Fruit fly (Drosophila melanogaster) whole organism, prepupa: ENCODE measurements around the gene PAPLA1.

Experiments used
- CG10631 ChIP-seq: fragments of 200-800 bp; sonication (Bioruptor generic); optimal IDR thresholded peaks from 2 replicates; lab custom pipeline; 2016; ENCODE audit warnings: missing biosample characterization, missing genetic modification characterization
- CG10669 ChIP-seq: fragments of 200-800 bp; sonication (Bioruptor generic); optimal IDR thresholded peaks from 3 replicates; lab custom pipeline; 2018; ENCODE audit warnings: missing biosample characterization, mild to moderate bottlenecking, missing genetic modification characterization, moderate library complexity
- CG11294 ChIP-seq: fragments of 200-800 bp; sonication (Bioruptor generic); IDR thresholded peaks from 2 replicates; pipeline ENCODE4 v1.3.6; 2022; ENCODE audit warnings: missing biosample characterization, missing genetic modification characterization
- CG11762 ChIP-seq: fragments of 200-800 bp; sonication (Bioruptor generic); optimal IDR thresholded peaks from 3 replicates; lab custom pipeline; 2016; ENCODE audit warnings: missing biosample characterization, missing genetic modification characterization; ENCODE audit not compliant: insufficient read depth
- CG11902 ChIP-seq: fragments of 200-800 bp; sonication (Bioruptor generic); optimal IDR thresholded peaks from 3 replicates; lab custom pipeline; 2016; ENCODE audit warnings: missing biosample characterization, missing genetic modification characterization
- CG1621 ChIP-seq: fragments of 200-800 bp; sonication (Bioruptor generic); optimal IDR thresholded peaks from 3 replicates; lab custom pipeline; 2018; ENCODE audit warnings: missing biosample characterization, mild to moderate bottlenecking, missing genetic modification characterization
- CG16779 ChIP-seq: fragments of 200-800 bp; sonication (Bioruptor generic); optimal IDR thresholded peaks from 3 replicates; lab custom pipeline; 2017; ENCODE audit warnings: missing biosample characterization, mild to moderate bottlenecking, missing genetic modification characterization
- CG3032 ChIP-seq: fragments of 200-800 bp; optimal IDR thresholded peaks from 2 replicates; lab custom pipeline; 2019; ENCODE audit warnings: missing biosample characterization, mild to moderate bottlenecking, missing genetic modification characterization, moderate library complexity
- CG34406 ChIP-seq: fragments of 200-800 bp; sonication (Bioruptor generic); optimal IDR thresholded peaks from 3 replicates; lab custom pipeline; 2016; ENCODE audit warnings: missing biosample characterization, missing genetic modification characterization
- CG4318 ChIP-seq: fragments of 200-800 bp; sonication (Bioruptor generic); optimal IDR thresholded peaks from 3 replicates; lab custom pipeline; 2017; ENCODE audit warnings: missing biosample characterization, mild to moderate bottlenecking, missing genetic modification characterization
- CG6163 ChIP-seq: fragments of 200-800 bp; sonication (Bioruptor generic); IDR thresholded peaks from 3 replicates; pipeline ENCODE4 v1.3.6; 2022; ENCODE audit warnings: missing biosample characterization, missing genetic modification characterization
- CG6276 ChIP-seq: fragments of 200-800 bp; sonication (Bioruptor generic); optimal IDR thresholded peaks from 2 replicates; lab custom pipeline; 2017; ENCODE audit warnings: missing biosample characterization, mild to moderate bottlenecking, missing genetic modification characterization
- CG6792 ChIP-seq: fragments of 200-800 bp; sonication (Bioruptor generic); optimal IDR thresholded peaks from 3 replicates; lab custom pipeline; 2016; ENCODE audit warnings: missing biosample characterization, missing genetic modification characterization
- CG6808 ChIP-seq: fragments of 200-800 bp; sonication (Bioruptor generic); optimal IDR thresholded peaks from 3 replicates; lab custom pipeline; 2017; ENCODE audit warnings: missing biosample characterization, missing genetic modification characterization, mild to moderate bottlenecking, moderate library complexity, missing genetic modification reagents
- CG6854 ChIP-seq: fragments of 200-800 bp; sonication (Bioruptor generic); optimal IDR thresholded peaks from 2 replicates; lab custom pipeline; 2017; ENCODE audit warnings: missing biosample characterization, mild to moderate bottlenecking, missing genetic modification characterization
- CG8319 ChIP-seq: fragments of 200-800 bp; sonication (Bioruptor generic); optimal IDR thresholded peaks from 3 replicates; lab custom pipeline; 2016; ENCODE audit warnings: missing biosample characterization, missing genetic modification characterization
- CG9139 ChIP-seq: fragments of 200-800 bp; sonication (Bioruptor generic); optimal IDR thresholded peaks from 3 replicates; lab custom pipeline; 2017; ENCODE audit warnings: missing biosample characterization, mild to moderate bottlenecking, missing genetic modification characterization
- Eip75B ChIP-seq: fragments of 200-800 bp; sonication (Bioruptor generic); optimal IDR thresholded peaks from 3 replicates; lab custom pipeline; 2016; ENCODE audit warnings: missing biosample characterization, missing genetic modification characterization
- Eip78C ChIP-seq: fragments of 200-800 bp; sonication (Bioruptor generic); peaks from one replicate; lab custom pipeline; 2016; ENCODE audit warnings: missing biosample characterization, missing genetic modification characterization
- Eip93F ChIP-seq: fragments of 200-800 bp; sonication (Bioruptor generic); optimal IDR thresholded peaks from 2 replicates; lab custom pipeline; 2016; ENCODE audit warnings: missing biosample characterization, mild to moderate bottlenecking, missing genetic modification characterization
- Ets96B ChIP-seq: fragments of 200-800 bp; optimal IDR thresholded peaks from 2 replicates; lab custom pipeline; 2019; ENCODE audit warnings: missing biosample characterization, mild to moderate bottlenecking, missing genetic modification characterization, moderate library complexity
- Gug ChIP-seq: fragments of 200-800 bp; sonication (Bioruptor generic); IDR thresholded peaks from 2 replicates; pipeline ENCODE4 v1.3.6; 2022; ENCODE audit warnings: missing biosample characterization, missing genetic modification characterization
- Hr38 ChIP-seq: sonication (Bioruptor generic); optimal IDR thresholded peaks from 2 replicates; lab custom pipeline; 2016; ENCODE audit warnings: missing biosample characterization, missing genetic modification characterization
- Hr39 ChIP-seq: fragments of 200-800 bp; sonication (Bioruptor generic); optimal IDR thresholded peaks from 2 replicates; lab custom pipeline; 2016; ENCODE audit warnings: missing biosample characterization, missing genetic modification characterization
- Hr4 ChIP-seq: fragments of 200-800 bp; sonication (Bioruptor generic); optimal IDR thresholded peaks from 3 replicates; lab custom pipeline; 2016; ENCODE audit warnings: missing biosample characterization, missing genetic modification characterization
- OdsH ChIP-seq: fragments of 200-800 bp; sonication (Bioruptor generic); optimal IDR thresholded peaks from 3 replicates; lab custom pipeline; 2016; ENCODE audit warnings: missing biosample characterization, missing genetic modification characterization
- Smox ChIP-seq: fragments of 200-800 bp; sonication (Bioruptor generic); optimal IDR thresholded peaks from 3 replicates; lab custom pipeline; 2016; ENCODE audit warnings: missing biosample characterization, missing genetic modification characterization
- Sox102F ChIP-seq: fragments of 200-800 bp; sonication (Bioruptor generic); optimal IDR thresholded peaks from 2 replicates; lab custom pipeline; 2016; ENCODE audit warnings: missing biosample characterization, mild to moderate bottlenecking, missing genetic modification characterization
- Sox15 ChIP-seq: fragments of 200-800 bp; sonication (Bioruptor generic); optimal IDR thresholded peaks from 3 replicates; lab custom pipeline; 2016; ENCODE audit warnings: missing biosample characterization, missing genetic modification characterization
- achi ChIP-seq: fragments of 200-800 bp; sonication (Bioruptor generic); optimal IDR thresholded peaks from 3 replicates; lab custom pipeline; 2016; ENCODE audit warnings: missing biosample characterization, missing genetic modification characterization
- acj6 ChIP-seq: fragments of 200-800 bp; sonication (Bioruptor generic); optimal IDR thresholded peaks from 3 replicates; lab custom pipeline; 2016; ENCODE audit warnings: missing biosample characterization, missing genetic modification characterization
- dac ChIP-seq: fragments of 200-800 bp; sonication (Bioruptor generic); optimal IDR thresholded peaks from 2 replicates; lab custom pipeline; 2017; ENCODE audit warnings: missing biosample characterization, mild to moderate bottlenecking, missing genetic modification characterization
- esn ChIP-seq: fragments of 200-800 bp; sonication (Bioruptor generic); optimal IDR thresholded peaks from 2 replicates; lab custom pipeline; 2016; ENCODE audit warnings: missing biosample characterization, mild to moderate bottlenecking, missing genetic modification characterization, moderate library complexity
- fkh ChIP-seq: fragments of 200-800 bp; sonication (Bioruptor generic); optimal IDR thresholded peaks from 3 replicates; lab custom pipeline; 2017; ENCODE audit warnings: missing biosample characterization, mild to moderate bottlenecking, missing genetic modification characterization, moderate library complexity
- net ChIP-seq: fragments of 200-800 bp; sonication (Bioruptor generic); optimal IDR thresholded peaks from 3 replicates; lab custom pipeline; 2016; ENCODE audit warnings: missing biosample characterization, missing genetic modification characterization
- pdm3 ChIP-seq: fragments of 200-800 bp; sonication (Bioruptor generic); optimal IDR thresholded peaks from 3 replicates; lab custom pipeline; 2016; ENCODE audit warnings: missing biosample characterization, missing genetic modification characterization
- salr ChIP-seq, 2 experiments: fragments of 200-800 bp; sonication (Bioruptor generic); optimal IDR thresholded peaks; 3 replicates each; lab custom pipeline; 2016 to 2018; ENCODE audit warnings: missing biosample characterization in 2 of 2, missing genetic modification characterization in 2 of 2, mild to moderate bottlenecking in 1 of 2
- spab ChIP-seq: fragments of 200-800 bp; sonication (Bioruptor generic); optimal IDR thresholded peaks from 2 replicates; lab custom pipeline; 2017; ENCODE audit warnings: missing biosample characterization, mild to moderate bottlenecking, missing genetic modification characterization, missing genetic modification reagents
- ss ChIP-seq, 2 experiments: fragments of 200-800 bp; sonication (Bioruptor generic); optimal IDR thresholded peaks; 2 replicates in 1 of 2; 3 replicates in 1 of 2; lab custom pipeline; 2017 to 2018; ENCODE audit warnings: mild to moderate bottlenecking in 2 of 2, missing biosample characterization in 2 of 2, missing genetic modification characterization in 2 of 2, moderate library complexity in 1 of 2
- svp ChIP-seq: fragments of 200-800 bp; sonication (Bioruptor generic); peaks from one replicate; lab custom pipeline; 2016; ENCODE audit warnings: missing biosample characterization, missing genetic modification characterization
- topi ChIP-seq: fragments of 200-800 bp; sonication (Bioruptor generic); optimal IDR thresholded peaks from 3 replicates; lab custom pipeline; 2016; ENCODE audit warnings: missing biosample characterization, missing genetic modification characterization

The PAPLA1 gene

dm6 chr2L:8204996-8205567 is 45.6 kb upstream of the PAPLA1 start, which contains the start of gene SLC5A11 (continued):
- TF ChIP-seq CG9139 (peak; percentile 99), spab (GFP tag; lab: Kevin White, UChicago) (peak; percentile 94), CG10669 (GFP tag; lab: Kevin White, UChicago) (peak; percentile 94), CG11902 (GFP tag; lab: Kevin White, UChicago) (peak; percentile 99), Ets96B (peak; percentile 79), achi (GFP tag; lab: Kevin White, UChicago) (peak; percentile 97), net (peak; percentile 100), topi (GFP tag; lab: Kevin White, UChicago) (peak; percentile 100), ss (GFP tag; optimal IDR thresholded peaks at IDR 0.05; lab: Kevin White, UChicago) (peak; percentile 99 to 100), CG6854 (GFP tag; lab: Kevin White, UChicago) (peak; percentile 98), Sox102F (peak; percentile 94), CG16779 (peak; percentile 91), Eip93F (GFP tag; lab: Kevin White, UChicago) (peak; percentile 99), Hr38 (GFP tag; lab: Kevin White, UChicago) (no peak), CG6163 (GFP tag; lab: Robert Waterston, UW) (peak; percentile 100), CG6792 (GFP tag; lab: Kevin White, UChicago) (peak; percentile 94), CG10631 (peak; percentile 95), CG1621 (tag; lab: Kevin White, UChicago) (peak; percentile 85), Eip75B (GFP tag; lab: Kevin White, UChicago) (peak; percentile 98), Smox (GFP tag; lab: Kevin White, UChicago) (peak; percentile 96), CG6276 (GFP tag; lab: Kevin White, UChicago) (peak; percentile 95), Eip78C (GFP tag; lab: Kevin White, UChicago) (peak; percentile 100), OdsH (GFP tag; lab: Kevin White, UChicago) (peak; percentile 97), salr (GFP tag; optimal IDR thresholded peaks at IDR 0.05; lab: Kevin White, UChicago) (peak; percentile 92 to 99), CG3032 (tag; lab: Kevin White, UChicago) (peak; percentile 94), CG11294 (GFP tag; lab: Robert Waterston, UW) (peak; percentile 95)

dm6 chr2L:8204366-8204765 is 44.9 kb upstream of the PAPLA1 start:
- TF ChIP-seq CG6276 (GFP tag; lab: Kevin White, UChicago) (peak; percentile 26), Hr39 (GFP tag; lab: Kevin White, UChicago) (no peak), CG6808 (GFP tag; lab: Kevin White, UChicago) (peak; percentile 19), CG6792 (GFP tag; lab: Kevin White, UChicago) (no peak), Hr4 (GFP tag; lab: Kevin White, UChicago) (no peak), svp (GFP tag; lab: Kevin White, UChicago) (peak; percentile 66), ss (GFP tag; optimal IDR thresholded peaks at IDR 0.05; lab: Kevin White, UChicago) (peak in 1 of 2 experiments; percentile 35), CG4318 (no peak)

dm6 chr2L:8203748-8204147 is 44.3 kb upstream of the PAPLA1 start:
- TF ChIP-seq CG4318 = no peak
- TF ChIP-seq Ets96B = no peak
- TF ChIP-seq fkh = peak; percentile 3
- no peak for TF ChIP-seq CG10669 (GFP tag; lab: Kevin White, UChicago)

dm6 chr2L:8202569-8202968 is 43.1 kb upstream of the PAPLA1 start:
- TF ChIP-seq CG34406 = no peak
- no peak for TF ChIP-seq Sox15 (GFP tag; lab: Kevin White, UChicago)
- no peak for TF ChIP-seq esn
- no peak for TF ChIP-seq dac (GFP tag; lab: Kevin White, UChicago)
- TF ChIP-seq CG6276 (GFP tag; lab: Kevin White, UChicago) = no peak
- TF ChIP-seq Gug = no peak
- no peak for TF ChIP-seq Smox (GFP tag; lab: Kevin White, UChicago)
- TF ChIP-seq pdm3 (GFP tag; lab: Kevin White, UChicago) = no peak
- TF ChIP-seq Eip93F (GFP tag; lab: Kevin White, UChicago) = no peak
- no peak for TF ChIP-seq CG11762 (GFP tag; lab: Kevin White, UChicago)
- no peak for TF ChIP-seq CG11902 (GFP tag; lab: Kevin White, UChicago)
- no peak for TF ChIP-seq CG8319 (GFP tag; lab: Kevin White, UChicago)
- no peak for TF ChIP-seq Eip78C (GFP tag; lab: Kevin White, UChicago)
- TF ChIP-seq CG6792 (GFP tag; lab: Kevin White, UChicago) = no peak
- TF ChIP-seq acj6 (GFP tag; lab: Kevin White, UChicago) = no peak
- TF ChIP-seq CG6163 (GFP tag; lab: Robert Waterston, UW) = no peak
